Worm (Caenorhabditis elegans) whole organism, L1 larva: ENCODE data around the gene C26H9A.3.
A peak's percentile ranks its signal among the peaks of the same experiment; 100 is the strongest.
"Not testable (repeated sequence)": the region's sequence is repeated elsewhere in the genome, so short reads cannot be mapped to it uniquely, and the experiment has no call there.

Source experiments
- C16A3.4 ChIP-seq: fragments of 150-350 bp; optimal IDR thresholded peaks from 2 replicates; lab custom pipeline; 2014; ENCODE audit warnings: missing biosample characterization, missing genetic modification characterization
- C34B4.2 ChIP-seq: sonication (generic microtip); optimal IDR thresholded peaks from 2 replicates; lab custom pipeline; 2017; ENCODE audit warnings: mild to moderate bottlenecking, missing genetic modification characterization, missing compliant biosample characterization
- F16B12.6 ChIP-seq: fragments of 150-350 bp; optimal IDR thresholded peaks from 2 replicates; lab custom pipeline; 2014; ENCODE audit warnings: missing biosample characterization, missing genetic modification characterization
- alr-1 ChIP-seq: fragments of 200-800 bp; sonication (Bioruptor generic); optimal IDR thresholded peaks from 2 replicates; lab custom pipeline; 2018; ENCODE audit warnings: borderline replicate concordance, mild to moderate bottlenecking, missing genetic modification characterization, missing compliant biosample characterization
- ama-1 ChIP-seq: fragments of 150-350 bp; optimal IDR thresholded peaks from 2 replicates; lab custom pipeline; 2014
- blmp-1 ChIP-seq: fragments of 150-350 bp; optimal IDR thresholded peaks from 2 replicates; lab custom pipeline; 2014; ENCODE audit warnings: missing biosample characterization, missing genetic modification characterization
- ceh-8 ChIP-seq: fragments of 200-800 bp; sonication (Bioruptor generic); optimal IDR thresholded peaks from 2 replicates; lab custom pipeline; 2018; ENCODE audit warnings: mild to moderate bottlenecking, missing genetic modification characterization, moderate library complexity, missing compliant biosample characterization
- ceh-82 ChIP-seq, 3 experiments: fragments of 150-350 bp in 1 of 3; sonication (generic microtip) in 2 of 3; optimal IDR thresholded peaks; 2 replicates each; lab custom pipeline; 2014 to 2017; ENCODE audit warnings: missing biosample characterization in 3 of 3, missing genetic modification characterization in 3 of 3
- ceh-88 ChIP-seq: fragments of 200-800 bp; sonication (Bioruptor generic); IDR thresholded peaks from 2 replicates; pipeline ENCODE4 v1.3.6; 2022; ENCODE audit warnings: missing genetic modification characterization, missing compliant biosample characterization
- dpl-1 ChIP-seq, 3 experiments: fragments of 150-350 bp in 2 of 3; sonication (generic microtip) in 1 of 3; optimal IDR thresholded peaks; 2 replicates each; lab custom pipeline; 2014 to 2017; ENCODE audit warnings: missing biosample characterization in 3 of 3, missing genetic modification characterization in 3 of 3, missing genetic modification reagents in 3 of 3
- dsc-1 ChIP-seq: sonication (generic microtip); optimal IDR thresholded peaks from 2 replicates; lab custom pipeline; 2016; ENCODE audit warnings: mild to moderate bottlenecking, missing genetic modification characterization, missing compliant biosample characterization
- efl-1 ChIP-seq, 4 experiments: fragments of 150-350 bp; optimal IDR thresholded peaks in 3 of 4; peaks in 1 of 4; 1 replicate in 1 of 4; 2 replicates in 3 of 4; lab custom pipeline; 2014; ENCODE audit warnings: missing biosample characterization in 2 of 4, missing genetic modification characterization in 2 of 4, missing genetic modification reagents in 2 of 4
- efl-3 ChIP-seq: fragments of 200-800 bp; sonication (Bioruptor generic); optimal IDR thresholded peaks from 2 replicates; lab custom pipeline; 2018; ENCODE audit warnings: mild to moderate bottlenecking, missing genetic modification characterization, missing compliant biosample characterization
- egl-27 ChIP-seq, 2 experiments: fragments of 150-350 bp in 1 of 2; sonication (generic microtip); optimal IDR thresholded peaks; 3 replicates each; lab custom pipeline; 2017 to 2018; ENCODE audit warnings: missing biosample characterization in 2 of 2, missing genetic modification characterization in 2 of 2, missing genetic modification reagents in 2 of 2
- elt-2 ChIP-seq: sonication (generic microtip); optimal IDR thresholded peaks from 2 replicates; lab custom pipeline; 2016; ENCODE audit warnings: missing genetic modification characterization, mild to moderate bottlenecking, inconsistent platforms, missing compliant biosample characterization, missing genetic modification reagents
- elt-3 ChIP-seq, 6 experiments: fragments of 150-350 bp in 1 of 6; sonication (generic microtip); optimal IDR thresholded peaks; 2 replicates each; lab custom pipeline; 2017 to 2018; ENCODE audit warnings: missing biosample characterization in 6 of 6, missing genetic modification characterization in 6 of 6, inconsistent platforms in 1 of 6
- ets-5 ChIP-seq: fragments of 200-800 bp; sonication (Bioruptor generic); IDR thresholded peaks from 2 replicates; pipeline ENCODE4 v1.3.6; 2022; ENCODE audit warnings: missing genetic modification characterization, missing compliant biosample characterization
- hpl-2 ChIP-seq: fragments of 150-350 bp; optimal IDR thresholded peaks from 2 replicates; lab custom pipeline; 2014; ENCODE audit warnings: missing biosample characterization, missing genetic modification reagents, missing genetic modification characterization
- isw-1 ChIP-seq: fragments of 200-800 bp; sonication (Bioruptor generic); IDR thresholded peaks from 2 replicates; pipeline ENCODE4 v1.3.6; 2022; ENCODE audit warnings: missing genetic modification characterization, missing compliant biosample characterization
- lin-15B ChIP-seq: fragments of 150-350 bp; sonication (generic microtip); optimal IDR thresholded peaks from 3 replicates; lab custom pipeline; 2014; ENCODE audit warnings: missing biosample characterization, missing genetic modification characterization
- lin-35 ChIP-seq, 2 experiments: fragments of 150-350 bp; optimal IDR thresholded peaks; 2 replicates each; lab custom pipeline; 2014; ENCODE audit warnings: missing biosample characterization in 2 of 2, missing genetic modification characterization in 2 of 2, missing genetic modification reagents in 2 of 2
- lsy-2 ChIP-seq, 2 experiments: fragments of 150-350 bp; optimal IDR thresholded peaks; 2 replicates each; lab custom pipeline; 2014; ENCODE audit warnings: missing biosample characterization in 2 of 2, missing genetic modification characterization in 2 of 2
- mdl-1 ChIP-seq, 2 experiments: fragments of 150-350 bp; optimal IDR thresholded peaks; 2 replicates each; lab custom pipeline; 2014 to 2017; ENCODE audit warnings: missing biosample characterization in 2 of 2, missing genetic modification characterization in 2 of 2, inconsistent platforms in 1 of 2
- nhr-11 ChIP-seq: fragments of 150-350 bp; optimal IDR thresholded peaks from 2 replicates; lab custom pipeline; 2014; ENCODE audit warnings: missing biosample characterization, missing genetic modification characterization
- nhr-20 ChIP-seq: sonication (generic microtip); optimal IDR thresholded peaks from 2 replicates; lab custom pipeline; 2016; ENCODE audit warnings: mild to moderate bottlenecking, missing genetic modification characterization, missing compliant biosample characterization
- nhr-237 ChIP-seq: fragments of 150-350 bp; optimal IDR thresholded peaks from 2 replicates; lab custom pipeline; 2014; ENCODE audit warnings: missing biosample characterization, missing genetic modification characterization
- nhr-28 ChIP-seq: fragments of 150-350 bp; optimal IDR thresholded peaks from 2 replicates; lab custom pipeline; 2014; ENCODE audit warnings: missing biosample characterization, missing genetic modification characterization
- nhr-71 ChIP-seq: sonication (generic microtip); optimal IDR thresholded peaks from 2 replicates; lab custom pipeline; 2016; ENCODE audit warnings: mild to moderate bottlenecking, missing genetic modification characterization, moderate library complexity, missing compliant biosample characterization
- nhr-84 ChIP-seq: sonication (generic microtip); optimal IDR thresholded peaks from 2 replicates; lab custom pipeline; 2017; ENCODE audit warnings: missing biosample characterization, missing genetic modification characterization
- nhr-85 ChIP-seq: sonication (generic microtip); peaks from one replicate; lab custom pipeline; 2016; ENCODE audit warnings: missing genetic modification characterization, inconsistent platforms, missing compliant biosample characterization
- nhr-90 ChIP-seq: sonication (generic microtip); optimal IDR thresholded peaks from 2 replicates; lab custom pipeline; 2016; ENCODE audit warnings: mild to moderate bottlenecking, missing genetic modification characterization, missing compliant biosample characterization; ENCODE audit not compliant: poor library complexity
- pqm-1 ChIP-seq: sonication (generic microtip); optimal IDR thresholded peaks from 3 replicates; lab custom pipeline; 2017; ENCODE audit warnings: missing biosample characterization, missing genetic modification characterization
- skn-1 ChIP-seq: fragments of 150-350 bp; optimal IDR thresholded peaks from 2 replicates; lab custom pipeline; 2014; ENCODE audit warnings: missing biosample characterization, missing genetic modification characterization
- snpc-4 ChIP-seq: fragments of 150-350 bp; optimal IDR thresholded peaks from 2 replicates; lab custom pipeline; 2014; ENCODE audit warnings: missing biosample characterization, missing genetic modification characterization
- tbx-2 ChIP-seq: sonication (generic microtip); optimal IDR thresholded peaks from 2 replicates; lab custom pipeline; 2016; ENCODE audit warnings: missing genetic modification characterization, missing compliant biosample characterization
- unc-130 ChIP-seq: fragments of 150-350 bp; optimal IDR thresholded peaks from 2 replicates; lab custom pipeline; 2017; ENCODE audit warnings: missing biosample characterization, missing genetic modification characterization, inconsistent platforms
- unc-30 ChIP-seq: sonication (generic microtip); optimal IDR thresholded peaks from 2 replicates; lab custom pipeline; 2017; ENCODE audit warnings: missing biosample characterization, missing genetic modification characterization
- unc-62 ChIP-seq: fragments of 150-350 bp; optimal IDR thresholded peaks from 2 replicates; lab custom pipeline; 2014; ENCODE audit warnings: missing biosample characterization, missing genetic modification reagents, missing genetic modification characterization
- unc-86 ChIP-seq: sonication (generic microtip); optimal IDR thresholded peaks from 2 replicates; lab custom pipeline; 2016; ENCODE audit warnings: missing genetic modification characterization, missing compliant biosample characterization
- unc-98 ChIP-seq: fragments of 200-800 bp; sonication (Bioruptor generic); IDR thresholded peaks from 2 replicates; pipeline ENCODE4 v1.3.6; 2022; ENCODE audit warnings: missing genetic modification characterization, missing compliant biosample characterization
- xbp-1 ChIP-seq: sonication (generic microtip); optimal IDR thresholded peaks from 2 replicates; lab custom pipeline; 2016; ENCODE audit warnings: missing genetic modification characterization, missing compliant biosample characterization
- zip-4 ChIP-seq: fragments of 200-800 bp; sonication (Bioruptor generic); optimal IDR thresholded peaks from 2 replicates; lab custom pipeline; 2018; ENCODE audit warnings: mild to moderate bottlenecking, missing genetic modification characterization, moderate library complexity, missing compliant biosample characterization

The C26H9A.3 gene

ce11 chrIV:12639311-12639710 is at the start of gene C26H9A.3:
Gene C26H9A.3, minus strand, starts transcription at chrIV:12639411.
- TF ChIP-seq ceh-8; blmp-1 (tag; lab: Kevin White, UChicago); unc-86 (tag; lab: Kevin White, UChicago): not testable (repeated sequence)

ce11 chrIV:12688370-12688769 is 49.2 kb upstream of the C26H9A.3 start, which contains the start of gene T23B5.3:
Gene T23B5.3, plus strand, starts transcription at chrIV:12688670.
- TF ChIP-seq ets-5 (GFP tag; lab: Robert Waterston, UW) (no peak), xbp-1 (tag; lab: Kevin White, UChicago) (no peak), elt-2 (tag; lab: Kevin White, UChicago) (peak; percentile 18)

ce11 chrIV:12685827-12686226 is 46.6 kb upstream of the C26H9A.3 start:
- no peak for TF ChIP-seq C34B4.2 (tag; lab: Kevin White, UChicago)
- no peak for TF ChIP-seq nhr-28 (tag; lab: Kevin White, UChicago)
- peak; percentile 4 for TF ChIP-seq dsc-1 (tag; lab: Kevin White, UChicago)

ce11 chrIV:12684826-12685594 is 45.8 kb upstream of the C26H9A.3 start:
- peak; percentile 57 for TF ChIP-seq nhr-85 (tag; lab: Kevin White, UChicago)
- peak in 1 of 6 experiments; percentile 3 for TF ChIP-seq elt-3 (tag; optimal IDR thresholded peaks at IDR 0.05; lab: Kevin White, UChicago)
- no peak for TF ChIP-seq nhr-84
- peak; percentile 91 for TF ChIP-seq blmp-1 (tag; lab: Kevin White, UChicago)
- TF ChIP-seq, all 84 proteins: peak for 3

- TF ChIP-seq nhr-11 (no peak), egl-27 (tag; optimal IDR thresholded peaks at IDR 0.05; lab: Kevin White, UChicago) (no peak), lin-35 (GFP tag; optimal IDR thresholded peaks at IDR 0.05; lab: Kevin White, UChicago) (peak; percentile 66 to 76), unc-62 (no peak), dpl-1 (GFP tag; optimal IDR thresholded peaks at IDR 0.05; lab: Kevin White, UChicago) (peak; percentile 20 to 77 (median 66)), skn-1 (tag; lab: Kevin White, UChicago) (no peak), efl-3 (GFP tag; lab: Kevin White, UChicago) (no peak), mdl-1 (tag; optimal IDR thresholded peaks at IDR 0.05; lab: Kevin White, UChicago) (no peak), elt-3 (tag; optimal IDR thresholded peaks at IDR 0.05; lab: Kevin White, UChicago) (no peak), alr-1 (tag; lab: Kevin White, UChicago) (no peak), unc-130 (tag; lab: Kevin White, UChicago) (no peak), pqm-1 (no peak), tbx-2 (no peak), unc-30 (tag; lab: Kevin White, UChicago) (no peak), snpc-4 (tag; lab: Kevin White, UChicago) (no peak), efl-1 (optimal IDR thresholded peaks at IDR 0.05; lab: Kevin White, UChicago) (peak in 1 of 2 experiments; percentile 61), efl-1 (GFP tag; optimal IDR thresholded peaks at IDR 0.05 in 1 of 2; lab: Kevin White, UChicago) (peak; percentile 75 to 94), F16B12.6 (tag; lab: Kevin White, UChicago) (no peak), nhr-28 (tag; lab: Kevin White, UChicago) (no peak), nhr-20 (no peak), lsy-2 (tag; optimal IDR thresholded peaks at IDR 0.05; lab: Kevin White, UChicago) (peak in 1 of 2 experiments; percentile 38), isw-1 (no peak), ceh-82 (tag; optimal IDR thresholded peaks at IDR 0.05; lab: Kevin White, UChicago) (no peak), unc-86 (tag; lab: Kevin White, UChicago) (no peak), C16A3.4 (tag; lab: Kevin White, UChicago) (no peak), nhr-84 (no peak), nhr-71 (tag; lab: Kevin White, UChicago) (no peak), lin-15B (tag; lab: Kevin White, UChicago) (peak; percentile 6), zip-4 (GFP tag; lab: Kevin White, UChicago) (no peak), nhr-237 (tag; lab: Kevin White, UChicago) (no peak), ama-1 (no peak), ceh-88 (no peak), unc-98 (no peak), nhr-90 (tag; lab: Kevin White, UChicago) (no peak), hpl-2 (GFP tag; lab: Kevin White, UChicago) (no peak)
Measured at ce11 chrIV:12684341-12684740, 45.1 kb upstream of the C26H9A.3 start, which contains the start of gene prmt-9. Gene prmt-9, minus strand, starts transcription at chrIV:12684378.
